Worm (Caenorhabditis elegans): ENCODE results near the gene srj-13.

- no peak for TF ChIP-seq tab-1 (GFP tag; IDR thresholded peaks at IDR 0.05)
- TF ChIP-seq flt-1 (GFP tag; IDR thresholded peaks at IDR 0.05) = no peak
- no peak for TF ChIP-seq ztf-23 (GFP tag; IDR thresholded peaks at IDR 0.05)
- no peak for TF ChIP-seq med-1 (GFP tag; optimal IDR thresholded peaks at IDR 0.05; ENCODE audit: insufficient read depth)
- no peak for TF ChIP-seq ztf-29 (GFP tag; IDR thresholded peaks at IDR 0.05)
- TF ChIP-seq klf-2 (GFP tag; conservative IDR thresholded peaks at IDR 0.05) = no peak
- no peak for TF ChIP-seq cog-1 (tag; optimal IDR thresholded peaks at IDR 0.05)
- no peak for TF ChIP-seq T22C8.4 (GFP tag; IDR thresholded peaks at IDR 0.05)
- TF ChIP-seq ref-1 (GFP tag; conservative IDR thresholded peaks at IDR 0.05) = no peak
These were observed 21.4 kb upstream of the srj-13 start, which contains the start of gene C03G6.17 for ce11 chrV:7381008-7381407.
